Worm (Caenorhabditis elegans) whole organism, L1 larva: ENCODE results near the gene irld-6.

Source experiments
- ceh-88 ChIP-seq: fragments of 200-800 bp; sonication (Bioruptor generic); IDR thresholded peaks from 2 replicates; pipeline ENCODE4 v1.3.6; 2022; ENCODE audit warnings: missing genetic modification characterization, missing compliant biosample characterization
- efl-1 ChIP-seq, 4 experiments: fragments of 150-350 bp; optimal IDR thresholded peaks in 3 of 4; peaks in 1 of 4; 1 replicate in 1 of 4; 2 replicates in 3 of 4; lab custom pipeline; 2014; ENCODE audit warnings: missing biosample characterization in 2 of 4, missing genetic modification characterization in 2 of 4, missing genetic modification reagents in 2 of 4
- ets-5 ChIP-seq: fragments of 200-800 bp; sonication (Bioruptor generic); IDR thresholded peaks from 2 replicates; pipeline ENCODE4 v1.3.6; 2022; ENCODE audit warnings: missing genetic modification characterization, missing compliant biosample characterization
- lin-15B ChIP-seq: fragments of 150-350 bp; sonication (generic microtip); optimal IDR thresholded peaks from 3 replicates; lab custom pipeline; 2014; ENCODE audit warnings: missing biosample characterization, missing genetic modification characterization
- lin-39 ChIP-seq: fragments of 150-350 bp; optimal IDR thresholded peaks from 2 replicates; lab custom pipeline; 2014; ENCODE audit warnings: missing biosample characterization, missing genetic modification reagents, missing genetic modification characterization
- mep-1 ChIP-seq: fragments of 150-350 bp; optimal IDR thresholded peaks from 2 replicates; lab custom pipeline; 2014; ENCODE audit warnings: missing biosample characterization, missing genetic modification characterization
- unc-30 ChIP-seq: sonication (generic microtip); optimal IDR thresholded peaks from 2 replicates; lab custom pipeline; 2017; ENCODE audit warnings: missing biosample characterization, missing genetic modification characterization
- unc-62 ChIP-seq: fragments of 150-350 bp; optimal IDR thresholded peaks from 2 replicates; lab custom pipeline; 2014; ENCODE audit warnings: missing biosample characterization, missing genetic modification reagents, missing genetic modification characterization

DNA sequence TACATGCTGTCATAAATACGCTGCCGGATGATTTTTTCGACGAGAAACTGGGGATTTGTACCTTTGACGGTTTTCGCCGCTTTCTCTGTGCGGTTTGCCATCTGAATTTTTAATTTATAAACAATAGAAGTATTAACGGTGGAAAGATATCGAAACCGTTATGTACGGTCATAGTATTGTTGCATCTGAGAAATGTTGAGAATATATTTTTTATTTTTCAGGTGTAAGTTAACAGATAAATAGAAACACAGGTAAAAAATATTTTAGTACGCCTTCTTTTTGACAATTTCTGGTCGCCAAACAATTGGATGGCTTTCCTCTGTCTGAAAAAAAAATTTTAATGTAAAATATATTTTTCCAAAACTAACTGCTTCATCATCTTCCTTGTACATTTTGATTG is 49.3 kb upstream of the irld-6 start, which contains the start of gene prp-38:
- TF ChIP-seq unc-62 (GFP tag; lab: Kevin White, UChicago) = no peak
- TF ChIP-seq lin-15B (tag; lab: Kevin White, UChicago) = no peak
- no peak for TF ChIP-seq lin-39 (tag; lab: Kevin White, UChicago)
- no peak for TF ChIP-seq ceh-88 (GFP tag; lab: Robert Waterston, UW)
- no peak for TF ChIP-seq unc-30 (tag; lab: Kevin White, UChicago)
- no peak for TF ChIP-seq mep-1
- no peak for TF ChIP-seq efl-1 (optimal IDR thresholded peaks at IDR 0.05; lab: Kevin White, UChicago)
- no peak for TF ChIP-seq efl-1 (GFP tag; optimal IDR thresholded peaks at IDR 0.05 in 1 of 2; lab: Kevin White, UChicago)
- no peak for TF ChIP-seq ets-5 (GFP tag; lab: Robert Waterston, UW)
